Fruit fly (Drosophila melanogaster) whole organism, adult: ENCODE results near the gene MICU3.

Experiments
- CG11617 ChIP-seq: fragments of 200-800 bp; sonication (Bioruptor generic); optimal IDR thresholded peaks from 2 replicates; lab custom pipeline; 2017; ENCODE audit warnings: mild to moderate bottlenecking, missing biosample characterization, missing genetic modification reagents, missing genetic modification characterization
- CG7101 ChIP-seq: fragments of 200-800 bp; sonication (Bioruptor generic); optimal IDR thresholded peaks from 2 replicates; lab custom pipeline; 2018; ENCODE audit warnings: missing biosample characterization, mild to moderate bottlenecking, missing genetic modification characterization, moderate library complexity

dm6 chr3R:19804905-19805304 lies 42.2 kb upstream of the MICU3 start:
- no peak for TF ChIP-seq CG7101 (tag; lab: Kevin White, UChicago)
- TF ChIP-seq CG11617 (GFP tag; lab: Kevin White, UChicago), result no peak
